Fruit fly (Drosophila melanogaster): ENCODE results near the gene trv.

DNA sequence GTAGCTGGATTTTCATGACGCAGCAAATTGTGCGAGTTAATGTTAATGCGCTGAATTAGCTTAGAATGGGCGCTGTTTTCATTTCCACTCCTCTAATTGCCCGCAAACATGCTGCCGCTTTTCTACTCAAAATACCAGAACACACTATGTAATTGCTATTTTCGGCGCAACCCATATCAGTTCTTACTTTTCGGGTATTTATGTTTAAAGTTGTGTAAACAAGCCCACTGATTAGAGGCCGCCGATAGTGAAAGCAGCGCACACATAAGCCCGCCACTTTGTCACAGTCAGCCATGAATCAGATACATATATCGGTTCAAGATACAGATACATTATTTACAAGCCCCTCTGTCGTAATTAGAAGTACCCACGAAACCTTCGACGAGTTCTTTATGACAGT is 39.6 kb upstream of the trv start:
- no peak for TF ChIP-seq CG7045 (GFP tag; optimal IDR thresholded peaks at IDR 0.05)
- no peak for TF ChIP-seq CG11617 (GFP tag; optimal IDR thresholded peaks at IDR 0.05)
- TF ChIP-seq bab1 (GFP tag; optimal IDR thresholded peaks at IDR 0.05), result no peak
- TF ChIP-seq CG14711 (tag; optimal IDR thresholded peaks at IDR 0.05), result no peak
- TF ChIP-seq Mnt (GFP tag; optimal IDR thresholded peaks at IDR 0.05), result no peak
- no peak for TF ChIP-seq CG12768 (GFP tag; optimal IDR thresholded peaks at IDR 0.05)
